Worm (Caenorhabditis elegans): Measurements from ENCODE around the gene ptc-1.

Gene ptc-1

DNA sequence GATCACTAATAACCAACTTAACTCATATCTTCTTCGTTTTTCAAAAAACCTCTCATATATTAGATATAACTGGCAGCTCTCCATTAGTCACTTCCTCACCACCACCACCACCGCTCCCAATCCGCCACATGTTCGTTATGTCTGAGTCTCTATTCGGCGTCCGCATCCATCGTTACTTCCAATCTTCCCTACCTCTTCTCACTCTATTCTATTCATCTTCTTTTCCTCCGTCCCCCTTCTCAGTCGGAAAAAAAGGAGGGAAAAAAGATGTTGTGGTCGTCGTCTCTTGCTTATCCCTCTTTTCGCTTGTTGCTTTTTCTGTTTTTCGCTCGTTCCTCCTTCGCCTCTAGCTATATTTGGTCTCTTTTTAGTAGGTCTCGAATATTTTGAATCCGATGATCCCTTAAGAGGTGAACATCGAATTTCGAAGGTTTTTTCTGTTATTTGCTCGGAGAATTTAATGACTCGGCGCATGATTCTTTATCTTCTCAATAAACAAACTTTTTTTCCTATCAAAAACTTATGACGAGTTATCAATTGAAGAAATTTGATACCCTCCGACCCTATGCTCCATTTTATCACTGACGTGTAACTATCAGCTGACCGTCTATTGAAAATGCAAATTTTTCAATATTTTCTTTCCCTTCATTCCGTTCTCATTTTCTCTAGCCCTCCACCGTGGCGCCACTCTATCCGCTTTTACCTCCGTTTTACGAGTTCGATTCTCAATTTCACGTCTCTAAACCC, 980 bp upstream of the ptc-1 start:
- TF ChIP-seq pha-4 (GFP tag; IDR thresholded peaks at IDR 0.05) (no peak), pha-4 (tag; optimal IDR thresholded peaks at IDR 0.05) (no peak), daf-16 (GFP tag; optimal IDR thresholded peaks at IDR 0.05) (no peak), daf-16 (tag; optimal IDR thresholded peaks at IDR 0.05) (peak; percentile 84), daf-19 (GFP tag; conservative IDR thresholded peaks at IDR 0.05) (peak; percentile 61; the same call in 1 of the 2 replicates), mxl-3 (GFP tag; optimal IDR thresholded peaks at IDR 0.05) (peak; percentile 53), egl-43 (GFP tag; IDR thresholded peaks at IDR 0.05) (peak; percentile 60), egl-27 (tag; optimal IDR thresholded peaks at IDR 0.05) (no peak), mdl-1 (tag; optimal IDR thresholded peaks at IDR 0.05) (peak in 1 of 2 experiments; percentile 11), ctbp-1 (GFP tag; IDR thresholded peaks at IDR 0.05) (0 out of 2 replicates have a peak, but pooled peaks have one; percentile 40), dmd-6 (GFP tag; IDR thresholded peaks at IDR 0.05) (peak; percentile 73), madf-5 (GFP tag; IDR thresholded peaks at IDR 0.05) (0 out of 4 replicates have a peak, but pooled peaks of 1 of the 2 experiments have one; percentile 40), lin-29 (GFP tag; IDR thresholded peaks at IDR 0.05) (no peak), mes-2 (tag; optimal IDR thresholded peaks at IDR 0.05; ENCODE audit: poor library complexity, severe bottlenecking) (peak; percentile 68), nhr-10 (tag; optimal IDR thresholded peaks at IDR 0.05) (no peak), Y48G9A.11 (GFP tag; IDR thresholded peaks at IDR 0.05) (no peak), hlh-30 (tag; optimal IDR thresholded peaks at IDR 0.05; ENCODE audit: insufficient read depth) (peak; percentile 51), mep-1 (tag; optimal IDR thresholded peaks at IDR 0.05) (peak; percentile 2), pqm-1 (tag; optimal IDR thresholded peaks at IDR 0.05) (peak; percentile 56), dve-1 (tag; optimal IDR thresholded peaks at IDR 0.05; ENCODE audit: insufficient read depth) (peak; percentile 63), fkh-10 (GFP tag; optimal IDR thresholded peaks at IDR 0.05) (peak; percentile 40), nhr-77 (tag; optimal IDR thresholded peaks at IDR 0.05) (peak; percentile 14), unc-39 (tag; optimal IDR thresholded peaks at IDR 0.05) (no peak), aha-1 (tag) (peak; percentile 80), rbr-2 (tag; optimal IDR thresholded peaks at IDR 0.05) (peak; percentile 68), ZK546.5 (tag; optimal IDR thresholded peaks at IDR 0.05) (no peak), nhr-41 (GFP tag; IDR thresholded peaks at IDR 0.05) (peak; percentile 80; the same call in 1 of the 2 replicates), F37D6.2 (tag; optimal IDR thresholded peaks at IDR 0.05) (peak; percentile 55), hmg-1.1 (GFP tag; IDR thresholded peaks at IDR 0.05) (peak; percentile 70), unc-62 (GFP tag; optimal IDR thresholded peaks at IDR 0.05 in 1 of 2) (peak in 1 of 2 experiments; percentile 24), unc-62 (tag; optimal IDR thresholded peaks at IDR 0.05) (no peak), hlh-11 (tag; optimal IDR thresholded peaks at IDR 0.05) (peak; percentile 28), lsy-2 (tag; optimal IDR thresholded peaks at IDR 0.05) (peak; percentile 27 to 57), php-3 (GFP tag; IDR thresholded peaks at IDR 0.05) (peak; percentile 75; the same call in 1 of the 2 replicates), nhr-28 (tag; optimal IDR thresholded peaks at IDR 0.05) (peak; percentile 31)

DNA sequence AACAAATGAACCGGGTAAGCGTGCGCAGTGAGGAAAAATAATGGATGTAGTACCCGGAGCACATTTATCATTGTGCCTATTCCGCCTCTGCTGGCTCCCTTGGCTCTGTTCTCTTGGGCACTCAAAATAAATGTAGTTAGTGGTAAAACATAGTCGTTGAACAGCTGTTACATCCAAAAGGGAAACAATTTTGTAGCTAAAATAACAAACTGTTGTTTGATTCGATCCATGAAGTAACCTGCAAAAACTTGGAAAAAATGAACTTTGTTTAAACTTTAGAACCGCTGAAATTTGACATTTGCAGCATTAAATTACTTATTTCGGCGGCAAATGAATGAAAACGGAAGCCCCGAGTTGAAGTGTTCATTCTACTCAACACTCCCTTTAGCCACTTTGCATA, 626 bp downstream of the ptc-1 start:
- TF ChIP-seq spr-3 (GFP tag; optimal IDR thresholded peaks at IDR 0.05) (no peak), ZK337.2 (GFP tag; IDR thresholded peaks at IDR 0.05) (no peak), unc-62 (GFP tag; optimal IDR thresholded peaks at IDR 0.05 in 1 of 2) (peak in 1 of 2 experiments; percentile 68), unc-62 (tag; optimal IDR thresholded peaks at IDR 0.05) (no peak), nhr-111 (GFP tag; optimal IDR thresholded peaks at IDR 0.05) (no peak), D1046.2 (GFP tag; IDR thresholded peaks at IDR 0.05) (no peak), zfp-2 (tag; optimal IDR thresholded peaks at IDR 0.05) (no peak), aha-1 (tag) (peak; percentile 78)

Measured in whole organism, L4 larva.